Worm (Caenorhabditis elegans) whole organism, L2 larva: ENCODE data around the gene C01G6.9.

Experiments
- ama-1 ChIP-seq: fragments of 150-350 bp; optimal IDR thresholded peaks from 2 replicates; lab custom pipeline; 2018; ENCODE audit warnings: inconsistent platforms
- blmp-1 ChIP-seq: sonication (generic microtip); optimal IDR thresholded peaks from 2 replicates; lab custom pipeline; 2017; ENCODE audit warnings: missing genetic modification characterization, mild to moderate bottlenecking, missing compliant biosample characterization, antibody characterized with exemption, moderate library complexity; ENCODE audit not compliant: insufficient read depth
- egl-27 ChIP-seq: sonication (generic microtip); optimal IDR thresholded peaks from 3 replicates; lab custom pipeline; 2017; ENCODE audit warnings: missing biosample characterization, missing genetic modification reagents, missing genetic modification characterization
- elt-3 ChIP-seq: sonication (generic microtip); optimal IDR thresholded peaks from 2 replicates; lab custom pipeline; 2017; ENCODE audit warnings: missing biosample characterization, missing genetic modification characterization
- lsy-2 ChIP-seq, 2 experiments: fragments of 150-350 bp in 1 of 2; sonication (generic microtip) in 1 of 2; optimal IDR thresholded peaks; 2 replicates each; lab custom pipeline; 2014 to 2017; ENCODE audit warnings: missing biosample characterization in 2 of 2, missing genetic modification characterization in 2 of 2
- nhr-129 ChIP-seq: fragments of 150-350 bp; optimal IDR thresholded peaks from 2 replicates; lab custom pipeline; 2014; ENCODE audit warnings: missing biosample characterization, missing genetic modification characterization
- nhr-23 ChIP-seq: fragments of 150-350 bp; optimal IDR thresholded peaks from 2 replicates; lab custom pipeline; 2014; ENCODE audit warnings: missing biosample characterization, missing genetic modification reagents, missing genetic modification characterization
- nhr-237 ChIP-seq: fragments of 150-350 bp; optimal IDR thresholded peaks from 2 replicates; lab custom pipeline; 2014; ENCODE audit warnings: missing biosample characterization, missing genetic modification characterization
- skn-1 ChIP-seq: sonication (generic microtip); optimal IDR thresholded peaks from 2 replicates; lab custom pipeline; 2017; ENCODE audit warnings: missing biosample characterization, missing genetic modification characterization
- unc-62 ChIP-seq: fragments of 150-350 bp; optimal IDR thresholded peaks from 2 replicates; lab custom pipeline; 2014; ENCODE audit warnings: missing biosample characterization, missing genetic modification reagents, missing genetic modification characterization
- ztf-11 ChIP-seq: sonication (generic microtip); optimal IDR thresholded peaks from 2 replicates; lab custom pipeline; 2017; ENCODE audit warnings: missing biosample characterization, missing genetic modification characterization

DNA sequence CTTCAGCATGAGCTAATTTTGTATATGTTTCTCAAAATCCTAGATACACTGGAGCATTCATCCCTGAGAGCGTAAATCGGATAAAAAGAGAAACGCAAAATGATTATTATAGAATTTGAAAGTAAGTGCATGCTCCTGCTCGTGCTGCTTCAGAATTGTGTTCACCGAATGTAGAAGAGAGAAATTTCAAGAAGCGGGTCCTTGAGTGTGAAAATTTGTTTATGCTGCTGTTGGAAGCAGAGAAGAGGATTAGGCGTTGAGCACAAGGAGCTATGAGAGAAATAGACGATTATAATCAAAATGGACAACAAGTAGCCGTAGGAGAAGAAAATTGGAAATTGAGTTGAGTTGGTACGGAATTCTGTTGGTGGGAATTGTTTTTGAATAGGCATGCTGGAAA is 16.1 kb upstream of the C01G6.9 start:
- TF ChIP-seq ztf-11 (tag; lab: Kevin White, UChicago) (no peak), nhr-23 (tag; lab: Kevin White, UChicago) (no peak), unc-62 (GFP tag; lab: Kevin White, UChicago) (no peak), lsy-2 (tag; optimal IDR thresholded peaks at IDR 0.05; lab: Kevin White, UChicago) (no peak), skn-1 (tag; lab: Kevin White, UChicago) (no peak), egl-27 (tag; lab: Kevin White, UChicago) (no peak), ama-1 (lab: Kevin White, UChicago) (no peak), nhr-129 (tag; lab: Kevin White, UChicago) (no peak), elt-3 (tag; lab: Kevin White, UChicago) (no peak), nhr-237 (tag; lab: Kevin White, UChicago) (no peak), blmp-1 (tag; lab: Kevin White, UChicago) (no peak)
